Fruit fly (Drosophila melanogaster) whole organism, adult: Measurements from ENCODE around the gene CG4393.

Experiments
- CG11617 ChIP-seq: fragments of 200-800 bp; sonication (Bioruptor generic); optimal IDR thresholded peaks from 2 replicates; lab custom pipeline; 2017; ENCODE audit warnings: mild to moderate bottlenecking, missing biosample characterization, missing genetic modification reagents, missing genetic modification characterization
- CG12768 ChIP-seq: fragments of 200-800 bp; sonication (Bioruptor generic); optimal IDR thresholded peaks from 2 replicates; lab custom pipeline; 2017; ENCODE audit warnings: missing biosample characterization, missing genetic modification characterization, mild to moderate bottlenecking, moderate library complexity, missing genetic modification reagents
- CG14711 ChIP-seq: fragments of 200-800 bp; sonication (Bioruptor generic); optimal IDR thresholded peaks from 2 replicates; lab custom pipeline; 2018; ENCODE audit warnings: missing biosample characterization, mild to moderate bottlenecking, missing genetic modification characterization, moderate library complexity
- CG1620 ChIP-seq: fragments of 200-800 bp; sonication (Bioruptor generic); optimal IDR thresholded peaks from 2 replicates; lab custom pipeline; 2016; ENCODE audit warnings: missing biosample characterization, missing genetic modification characterization
- CG33017 ChIP-seq: fragments of 200-800 bp; sonication (Bioruptor generic); optimal IDR thresholded peaks from 2 replicates; lab custom pipeline; 2018; ENCODE audit warnings: missing biosample characterization, mild to moderate bottlenecking, missing genetic modification characterization, moderate library complexity
- CG5204 ChIP-seq: fragments of 200-800 bp; sonication (Bioruptor generic); optimal IDR thresholded peaks from 2 replicates; lab custom pipeline; 2016; ENCODE audit warnings: missing biosample characterization, missing genetic modification characterization
- CG7045 ChIP-seq: fragments of 200-800 bp; sonication (Bioruptor generic); optimal IDR thresholded peaks from 2 replicates; lab custom pipeline; 2017; ENCODE audit warnings: missing biosample characterization, mild to moderate bottlenecking, missing genetic modification characterization
- CG7101 ChIP-seq: fragments of 200-800 bp; sonication (Bioruptor generic); optimal IDR thresholded peaks from 2 replicates; lab custom pipeline; 2018; ENCODE audit warnings: missing biosample characterization, mild to moderate bottlenecking, missing genetic modification characterization, moderate library complexity
- Clk ChIP-seq: fragments of 200-800 bp; sonication (Bioruptor generic); optimal IDR thresholded peaks from 2 replicates; lab custom pipeline; 2017; ENCODE audit warnings: missing biosample characterization, missing genetic modification characterization
- Crg-1 ChIP-seq: fragments of 200-800 bp; sonication (Bioruptor generic); optimal IDR thresholded peaks from 2 replicates; lab custom pipeline; 2016; ENCODE audit warnings: missing biosample characterization, missing genetic modification characterization
- Hr96 ChIP-seq: fragments of 200-800 bp; sonication (Bioruptor generic); optimal IDR thresholded peaks from 2 replicates; lab custom pipeline; 2016; ENCODE audit warnings: missing biosample characterization, missing genetic modification characterization
- Mnt ChIP-seq: fragments of 200-800 bp; sonication (Bioruptor generic); optimal IDR thresholded peaks from 2 replicates; lab custom pipeline; 2016; ENCODE audit warnings: missing biosample characterization, mild to moderate bottlenecking, missing genetic modification characterization
- bab1 ChIP-seq: fragments of 200-800 bp; sonication (Bioruptor generic); optimal IDR thresholded peaks from 3 replicates; lab custom pipeline; 2019; ENCODE audit warnings: missing biosample characterization, mild to moderate bottlenecking, missing genetic modification characterization, moderate library complexity
- cic ChIP-seq: fragments of 200-800 bp; sonication (Bioruptor generic); optimal IDR thresholded peaks from 2 replicates; lab custom pipeline; 2017; ENCODE audit warnings: missing biosample characterization, mild to moderate bottlenecking, missing genetic modification characterization, moderate library complexity
- cnc ChIP-seq, 2 experiments: fragments of >200 bp; optimal IDR thresholded peaks; 2 replicates each; lab custom pipeline; 2017
- kay ChIP-seq: fragments of 200-800 bp; sonication (Bioruptor generic); peaks from one replicate; lab custom pipeline; 2016; ENCODE audit warnings: missing biosample characterization, missing genetic modification characterization, borderline replicate concordance
- ovo ChIP-seq: fragments of 200-800 bp; sonication (Bioruptor generic); optimal IDR thresholded peaks from 2 replicates; lab custom pipeline; 2016; ENCODE audit warnings: missing biosample characterization, missing genetic modification characterization
- pad ChIP-seq: fragments of 200-800 bp; sonication (Bioruptor generic); optimal IDR thresholded peaks from 3 replicates; lab custom pipeline; 2017; ENCODE audit warnings: missing biosample characterization, missing genetic modification characterization, mild to moderate bottlenecking, moderate library complexity, missing genetic modification reagents
- tj ChIP-seq: fragments of 200-800 bp; sonication (Bioruptor generic); optimal IDR thresholded peaks from 3 replicates; lab custom pipeline; 2017; ENCODE audit warnings: missing biosample characterization, mild to moderate bottlenecking, missing genetic modification characterization, moderate library complexity
- toe ChIP-seq: fragments of 200-800 bp; sonication (Bioruptor generic); optimal IDR thresholded peaks from 2 replicates; lab custom pipeline; 2016; ENCODE audit warnings: missing biosample characterization, missing genetic modification characterization

CG4393 gene

dm6 chr3R:23399679-23400078 lies 15.1 kb upstream of the CG4393 start:
- TF ChIP-seq CG7045 (GFP tag; lab: Kevin White, UChicago) = no peak
- TF ChIP-seq CG14711 = no peak
- TF ChIP-seq pad (GFP tag; lab: Kevin White, UChicago) = no peak
- TF ChIP-seq kay = no peak
- TF ChIP-seq Clk (GFP tag; lab: Kevin White, UChicago) = no peak
- TF ChIP-seq ovo (GFP tag; lab: Kevin White, UChicago) = no peak

dm6 chr3R:23398979-23399378 lies 14.4 kb upstream of the CG4393 start:
- TF ChIP-seq tj (GFP tag; lab: Kevin White, UChicago) (no peak), CG12768 (GFP tag; lab: Kevin White, UChicago) (no peak), Mnt (GFP tag; lab: Kevin White, UChicago) (no peak), CG33017 (no peak), CG7101 (tag; lab: Kevin White, UChicago) (no peak), ovo (GFP tag; lab: Kevin White, UChicago) (no peak), Crg-1 (GFP tag; lab: Kevin White, UChicago) (no peak), CG11617 (GFP tag; lab: Kevin White, UChicago) (no peak), Hr96 (no peak)

dm6 chr3R:23396548-23397294 lies 12.1 kb upstream of the CG4393 start:
- TF ChIP-seq CG5204 (GFP tag; lab: Kevin White, UChicago) (no peak), Mnt (GFP tag; lab: Kevin White, UChicago) (no peak), cnc (optimal IDR thresholded peaks at IDR 0.05; lab: Kevin White, UChicago) (no peak), kay (no peak), toe (GFP tag; lab: Kevin White, UChicago) (no peak), CG14711 (no peak), CG1620 (no peak), bab1 (no peak), Clk (GFP tag; lab: Kevin White, UChicago) (no peak), CG7101 (tag; lab: Kevin White, UChicago) (no peak), cic (GFP tag; lab: Kevin White, UChicago) (no peak), pad (GFP tag; lab: Kevin White, UChicago) (no peak)

dm6 chr3R:23395720-23396119 lies 11.1 kb upstream of the CG4393 start:
- TF ChIP-seq CG33017 = no peak
- no peak for TF ChIP-seq cic (GFP tag; lab: Kevin White, UChicago)
- no peak for TF ChIP-seq kay
- TF ChIP-seq Hr96 = no peak
- no peak for TF ChIP-seq Crg-1 (GFP tag; lab: Kevin White, UChicago)
- TF ChIP-seq cnc (optimal IDR thresholded peaks at IDR 0.05; lab: Kevin White, UChicago) = no peak
- TF ChIP-seq toe (GFP tag; lab: Kevin White, UChicago) = no peak
- TF ChIP-seq pad (GFP tag; lab: Kevin White, UChicago) = no peak
- TF ChIP-seq CG14711 = no peak
- TF ChIP-seq bab1 = no peak
- TF ChIP-seq ovo (GFP tag; lab: Kevin White, UChicago) = no peak
- no peak for TF ChIP-seq CG5204 (GFP tag; lab: Kevin White, UChicago)

dm6 chr3R:23393507-23393906 lies 8.9 kb upstream of the CG4393 start:
- TF ChIP-seq cnc (optimal IDR thresholded peaks at IDR 0.05; lab: Kevin White, UChicago) = no peak
- no peak for TF ChIP-seq Clk (GFP tag; lab: Kevin White, UChicago)
- TF ChIP-seq CG14711 = no peak
- TF ChIP-seq cic (GFP tag; lab: Kevin White, UChicago) = no peak
- TF ChIP-seq Mnt (GFP tag; lab: Kevin White, UChicago) = no peak
- no peak for TF ChIP-seq pad (GFP tag; lab: Kevin White, UChicago)
- TF ChIP-seq Hr96 = no peak
- no peak for TF ChIP-seq tj (GFP tag; lab: Kevin White, UChicago)
- no peak for TF ChIP-seq CG7101 (tag; lab: Kevin White, UChicago)
- no peak for TF ChIP-seq CG5204 (GFP tag; lab: Kevin White, UChicago)
- TF ChIP-seq Crg-1 (GFP tag; lab: Kevin White, UChicago) = no peak
- TF ChIP-seq ovo (GFP tag; lab: Kevin White, UChicago) = no peak
- TF ChIP-seq CG1620 = no peak
- TF ChIP-seq bab1 = no peak
- no peak for TF ChIP-seq kay
- no peak for TF ChIP-seq CG33017
- TF ChIP-seq toe (GFP tag; lab: Kevin White, UChicago) = no peak
- no peak for TF ChIP-seq CG7045 (GFP tag; lab: Kevin White, UChicago)
- TF ChIP-seq CG12768 (GFP tag; lab: Kevin White, UChicago) = no peak
- TF ChIP-seq CG11617 (GFP tag; lab: Kevin White, UChicago) = no peak

- TF ChIP-seq tj (GFP tag; lab: Kevin White, UChicago) = no peak
- no peak for TF ChIP-seq CG12768 (GFP tag; lab: Kevin White, UChicago)
- TF ChIP-seq CG7045 (GFP tag; lab: Kevin White, UChicago) = no peak
- no peak for TF ChIP-seq CG1620
- TF ChIP-seq toe (GFP tag; lab: Kevin White, UChicago) = no peak
- TF ChIP-seq CG14711 = no peak
- no peak for TF ChIP-seq bab1
- no peak for TF ChIP-seq Hr96
- no peak for TF ChIP-seq ovo (GFP tag; lab: Kevin White, UChicago)
- TF ChIP-seq pad (GFP tag; lab: Kevin White, UChicago) = no peak
- no peak for TF ChIP-seq Clk (GFP tag; lab: Kevin White, UChicago)
- TF ChIP-seq kay = no peak
- no peak for TF ChIP-seq CG33017
- no peak for TF ChIP-seq CG11617 (GFP tag; lab: Kevin White, UChicago)
- no peak for TF ChIP-seq Crg-1 (GFP tag; lab: Kevin White, UChicago)
Observed at dm6 chr3R:23392235-23392634, 7.7 kb upstream of the CG4393 start.
